Fruit fly (Drosophila melanogaster): ENCODE data around the gene CG14314.

CG14314 gene

DNA sequence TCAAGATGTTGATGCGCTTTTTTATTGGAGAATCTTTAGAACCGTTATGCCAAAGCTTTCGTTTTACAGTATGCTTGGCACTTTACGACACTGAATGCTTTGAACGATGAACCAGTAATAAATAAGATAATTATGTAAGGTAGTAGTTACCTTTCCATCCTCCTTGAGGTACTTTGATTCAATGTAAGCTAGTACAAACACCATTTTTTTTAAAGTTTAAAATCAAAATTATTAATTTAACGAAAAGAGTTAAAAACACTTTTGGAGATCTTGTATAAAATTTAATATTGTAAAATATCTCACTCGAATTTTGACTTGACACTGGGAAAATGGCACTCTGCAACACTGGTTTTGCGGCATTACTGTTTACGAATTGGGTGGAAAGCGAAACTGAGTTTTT is 30.6 kb upstream of the CG14314 start, which contains the start of the genes Arp5 and CG7208 (continued):
- TF ChIP-seq az2 (GFP tag; optimal IDR thresholded peaks at IDR 0.05) (peak; percentile 66), CG9876 (GFP tag; optimal IDR thresholded peaks at IDR 0.05) (no peak), trh (GFP tag; optimal IDR thresholded peaks at IDR 0.05) (peak; percentile 23), CG3838 (GFP tag; optimal IDR thresholded peaks at IDR 0.05) (peak; percentile 25), chif (GFP tag; optimal IDR thresholded peaks at IDR 0.05) (peak; percentile 40 to 61), CG3847 (GFP tag; IDR thresholded peaks at IDR 0.05) (peak; percentile 81), fu2 (GFP tag; optimal IDR thresholded peaks at IDR 0.05) (peak; percentile 62), CG12104 (GFP tag; optimal IDR thresholded peaks at IDR 0.05) (peak; percentile 61), CG30020 (tag; optimal IDR thresholded peaks at IDR 0.05) (no peak), ham (GFP tag; IDR thresholded peaks at IDR 0.05) (no peak), Nf-YA (GFP tag; IDR thresholded peaks at IDR 0.05) (0 out of 2 replicates have a peak, but pooled peaks have one; percentile 51), ara (GFP tag; IDR thresholded peaks at IDR 0.05) (0 out of 2 replicates have a peak, but pooled peaks have one; percentile 31), crc (GFP tag; optimal IDR thresholded peaks at IDR 0.05) (peak; percentile 40), CG6254 (GFP tag; optimal IDR thresholded peaks at IDR 0.05) (peak; percentile 16), tap (tag; optimal IDR thresholded peaks at IDR 0.05) (peak; percentile 53), br (optimal IDR thresholded peaks at IDR 0.05) (no peak), CG8765 (GFP tag; IDR thresholded peaks at IDR 0.05) (no peak), lov (optimal IDR thresholded peaks at IDR 0.05) (no peak), lov (GFP tag; IDR thresholded peaks at IDR 0.05) (no peak), CG12659 (GFP tag; optimal IDR thresholded peaks at IDR 0.05) (peak; percentile 86), CG4707 (GFP tag; optimal IDR thresholded peaks at IDR 0.05) (no peak), org-1 (GFP tag; optimal IDR thresholded peaks at IDR 0.05) (no peak), CG18619 (GFP tag; optimal IDR thresholded peaks at IDR 0.05) (peak; percentile 59), PHDP (tag; optimal IDR thresholded peaks at IDR 0.05) (peak; percentile 76), CG10147 (GFP tag; optimal IDR thresholded peaks at IDR 0.05) (peak; percentile 59), CG34422 (GFP tag; IDR thresholded peaks at IDR 0.05) (peak; percentile 63; the same call in 1 of the 3 replicates), CG12942 (GFP tag; optimal IDR thresholded peaks at IDR 0.05) (peak; percentile 69), Atf6 (GFP tag; IDR thresholded peaks at IDR 0.05) (peak; percentile 56; the same call in 1 of the 2 replicates), al (GFP tag; IDR thresholded peaks at IDR 0.05) (peak; percentile 72), Stat92E (GFP tag; optimal IDR thresholded peaks at IDR 0.05) (no peak), HLHmδ (GFP tag; optimal IDR thresholded peaks at IDR 0.05) (no peak), CG11093 (GFP tag; IDR thresholded peaks at IDR 0.05) (no peak), crp (GFP tag; optimal IDR thresholded peaks at IDR 0.05) (no peak), CG17912 (GFP tag; optimal IDR thresholded peaks at IDR 0.05) (no peak), CG14050 (GFP tag; IDR thresholded peaks at IDR 0.05) (0 out of 3 replicates have a peak, but pooled peaks have one; percentile 13), Doc2 (GFP tag; IDR thresholded peaks at IDR 0.05) (no peak), CG12769 (tag; optimal IDR thresholded peaks at IDR 0.05) (no peak), MTF-1 (GFP tag; optimal IDR thresholded peaks at IDR 0.05; ENCODE audit: borderline replicate concordance) (no peak), sc (optimal IDR thresholded peaks at IDR 0.05) (no peak), sc (GFP tag; optimal IDR thresholded peaks at IDR 0.05) (peak; percentile 47), CG7745 (tag; optimal IDR thresholded peaks at IDR 0.05) (no peak), CG15514 (GFP tag; optimal IDR thresholded peaks at IDR 0.05) (peak; percentile 98), psq (GFP tag; optimal IDR thresholded peaks at IDR 0.05) (peak; percentile 91), CG10431 (GFP tag; optimal IDR thresholded peaks at IDR 0.05) (no peak), da (GFP tag; optimal IDR thresholded peaks at IDR 0.05) (no peak), CG2875 (GFP tag; optimal IDR thresholded peaks at IDR 0.05) (no peak), CG1602 (GFP tag; optimal IDR thresholded peaks at IDR 0.05) (peak; percentile 54), CG5245 (GFP tag; optimal IDR thresholded peaks at IDR 0.05) (peak; percentile 14), CG9797 (GFP tag; optimal IDR thresholded peaks at IDR 0.05) (no peak), CG9817 (tag; optimal IDR thresholded peaks at IDR 0.05) (peak; percentile 63), D19B (GFP tag; optimal IDR thresholded peaks at IDR 0.05) (peak; percentile 42)

Data from whole organism, embryonic.